Worm (Caenorhabditis elegans) whole organism, L4 larva: ENCODE measurements around the gene F28G4.3.

ENCODE experiments used
- D1046.2 ChIP-seq: fragments of 200-800 bp; sonication (Bioruptor generic); IDR thresholded peaks from 2 replicates; pipeline ENCODE4 v1.3.6; 2022; ENCODE audit warnings: missing genetic modification characterization, missing compliant biosample characterization
- F37D6.2 ChIP-seq: sonication (generic microtip); optimal IDR thresholded peaks from 2 replicates; lab custom pipeline; 2016; ENCODE audit warnings: mild to moderate bottlenecking, missing genetic modification characterization, missing compliant biosample characterization
- F44E2.7 ChIP-seq: fragments of 200-800 bp; sonication (Bioruptor generic); IDR thresholded peaks from 2 replicates; pipeline ENCODE4 v2.1.2; 2022; ENCODE audit warnings: missing genetic modification characterization, missing compliant biosample characterization
- R02D3.7 ChIP-seq: fragments of 150-350 bp; sonication (generic microtip); optimal IDR thresholded peaks from 3 replicates; lab custom pipeline; 2014; ENCODE audit warnings: missing biosample characterization, missing genetic modification characterization
- T20F7.1 ChIP-seq: fragments of 200-800 bp; sonication (Bioruptor generic); optimal IDR thresholded peaks from 2 replicates; lab custom pipeline; 2018; ENCODE audit warnings: mild to moderate bottlenecking, missing genetic modification characterization, missing compliant biosample characterization
- T26A8.4 ChIP-seq: fragments of 200-800 bp; sonication (Bioruptor generic); IDR thresholded peaks from 2 replicates; pipeline ENCODE4 v1.3.6; 2022; ENCODE audit warnings: missing genetic modification characterization, missing compliant biosample characterization
- Y48G9A.11 ChIP-seq: fragments of 200-800 bp; sonication (Bioruptor generic); IDR thresholded peaks from 2 replicates; pipeline ENCODE4 v1.3.6; 2022; ENCODE audit warnings: missing genetic modification reagents, missing genetic modification characterization, missing compliant biosample characterization
- Y5F2A.4 ChIP-seq: fragments of 200-800 bp; sonication (Bioruptor generic); optimal IDR thresholded peaks from 2 replicates; lab custom pipeline; 2018; ENCODE audit warnings: mild to moderate bottlenecking, missing genetic modification characterization, missing compliant biosample characterization
- ZK337.2 ChIP-seq: fragments of 200-800 bp; sonication (Bioruptor generic); IDR thresholded peaks from 2 replicates; pipeline ENCODE4 v1.3.6; 2022; ENCODE audit warnings: missing genetic modification reagents, missing genetic modification characterization, missing compliant biosample characterization
- arid-1 ChIP-seq: fragments of 200-800 bp; sonication (Bioruptor generic); conservative IDR thresholded peaks from 2 replicates; pipeline ENCODE4 v1.3.6; 2022; ENCODE audit warnings: missing genetic modification reagents, missing genetic modification characterization, missing compliant biosample characterization
- ceh-32 ChIP-seq: sonication (generic microtip); optimal IDR thresholded peaks from 2 replicates; lab custom pipeline; 2016; ENCODE audit warnings: mild to moderate bottlenecking, missing genetic modification characterization, missing compliant biosample characterization; ENCODE audit not compliant: poor library complexity
- daf-8 ChIP-seq: fragments of 200-800 bp; sonication (Bioruptor generic); IDR thresholded peaks from 2 replicates; pipeline ENCODE4 v1.3.6; 2022; ENCODE audit warnings: missing genetic modification characterization, missing compliant biosample characterization
- dmd-8 ChIP-seq: fragments of 200-800 bp; sonication (Bioruptor generic); IDR thresholded peaks from 2 replicates; pipeline ENCODE4 v1.3.6; 2022; ENCODE audit warnings: missing genetic modification characterization, missing compliant biosample characterization
- dpl-1 ChIP-seq: fragments of 150-350 bp; optimal IDR thresholded peaks from 2 replicates; lab custom pipeline; 2014; ENCODE audit warnings: missing biosample characterization, missing genetic modification reagents, missing genetic modification characterization
- egl-27 ChIP-seq: sonication (generic microtip); optimal IDR thresholded peaks from 3 replicates; lab custom pipeline; 2017; ENCODE audit warnings: missing biosample characterization, missing genetic modification reagents, missing genetic modification characterization
- egl-43 ChIP-seq: fragments of 200-800 bp; sonication (Bioruptor generic); IDR thresholded peaks from 2 replicates; pipeline ENCODE4 v1.3.6; 2022; ENCODE audit warnings: missing genetic modification reagents, missing genetic modification characterization, missing compliant biosample characterization
- fkh-10 ChIP-seq: fragments of 150-350 bp; optimal IDR thresholded peaks from 2 replicates; lab custom pipeline; 2014; ENCODE audit warnings: missing biosample characterization, missing genetic modification reagents, missing genetic modification characterization
- hmg-1.1 ChIP-seq: fragments of 200-800 bp; sonication (Bioruptor generic); IDR thresholded peaks from 2 replicates; pipeline ENCODE4 v1.3.6; 2022; ENCODE audit warnings: missing genetic modification reagents, missing genetic modification characterization, missing compliant biosample characterization
- lim-7 ChIP-seq: fragments of 200-800 bp; sonication (Bioruptor generic); IDR thresholded peaks from 2 replicates; pipeline ENCODE4 v1.3.6; 2022; ENCODE audit warnings: missing genetic modification characterization, missing compliant biosample characterization
- lin-29 ChIP-seq: fragments of 200-800 bp; sonication (Bioruptor generic); IDR thresholded peaks from 2 replicates; pipeline ENCODE4 v1.3.6; 2022; ENCODE audit warnings: missing genetic modification reagents, missing genetic modification characterization, missing compliant biosample characterization
- mdl-1 ChIP-seq, 2 experiments: fragments of 150-350 bp in 1 of 2; sonication (generic microtip) in 1 of 2; optimal IDR thresholded peaks; 2 replicates each; lab custom pipeline; 2014 to 2017; ENCODE audit warnings: missing biosample characterization in 2 of 2, missing genetic modification characterization in 2 of 2
- mep-1 ChIP-seq: fragments of 150-350 bp; sonication (generic microtip); optimal IDR thresholded peaks from 3 replicates; lab custom pipeline; 2014; ENCODE audit warnings: missing biosample characterization, missing genetic modification characterization
- mxl-2 ChIP-seq: fragments of 200-800 bp; sonication (Bioruptor generic); conservative IDR thresholded peaks from 2 replicates; pipeline ENCODE4 v1.3.6; 2022; ENCODE audit warnings: missing genetic modification reagents, missing genetic modification characterization, missing compliant biosample characterization
- nhr-6 ChIP-seq: fragments of 150-350 bp; optimal IDR thresholded peaks from 2 replicates; lab custom pipeline; 2014; ENCODE audit warnings: missing biosample characterization, missing genetic modification characterization
- pha-4 ChIP-seq, 2 experiments: fragments of 150-350 bp in 1 of 2; fragments of 200-800 bp in 1 of 2; sonication (Bioruptor generic) in 1 of 2; IDR thresholded peaks in 1 of 2; optimal IDR thresholded peaks in 1 of 2; 2 replicates each; pipeline versions ENCODE4 v1.3.6 to Lab custom; 2014 to 2022; ENCODE audit warnings: missing genetic modification characterization in 2 of 2, missing genetic modification reagents in 2 of 2, missing biosample characterization in 1 of 2, missing compliant biosample characterization in 1 of 2
- php-3 ChIP-seq: fragments of 200-800 bp; sonication (Bioruptor generic); IDR thresholded peaks from 2 replicates; pipeline ENCODE4 v1.3.6; 2022; ENCODE audit warnings: missing genetic modification reagents, missing genetic modification characterization, missing compliant biosample characterization
- rbr-2 ChIP-seq: sonication (generic microtip); optimal IDR thresholded peaks from 2 replicates; lab custom pipeline; 2016; ENCODE audit warnings: missing genotype, missing genetic modification characterization, missing compliant biosample characterization
- sdz-12 ChIP-seq: fragments of 200-800 bp; sonication (Bioruptor generic); optimal IDR thresholded peaks from 2 replicates; lab custom pipeline; 2018; ENCODE audit warnings: mild to moderate bottlenecking, missing genetic modification characterization, missing compliant biosample characterization
- skn-1 ChIP-seq: fragments of 150-350 bp; optimal IDR thresholded peaks from 2 replicates; lab custom pipeline; 2014; ENCODE audit warnings: missing biosample characterization, missing genetic modification characterization
- snpc-4 ChIP-seq: fragments of 150-350 bp; optimal IDR thresholded peaks from 2 replicates; lab custom pipeline; 2014; ENCODE audit warnings: missing biosample characterization, missing genetic modification characterization
- spr-1 ChIP-seq: sonication (generic microtip); optimal IDR thresholded peaks from 2 replicates; lab custom pipeline; 2016; ENCODE audit warnings: mild to moderate bottlenecking, missing genetic modification characterization, missing compliant biosample characterization
- tag-97 ChIP-seq: fragments of 200-800 bp; sonication (Bioruptor generic); IDR thresholded peaks from 2 replicates; pipeline ENCODE4 v1.3.6; 2022; ENCODE audit warnings: missing genetic modification characterization, missing compliant biosample characterization
- unc-39 ChIP-seq: sonication (generic microtip); optimal IDR thresholded peaks from 2 replicates; lab custom pipeline; 2017; ENCODE audit warnings: missing biosample characterization, missing genetic modification characterization
- zfp-2 ChIP-seq: sonication (generic microtip); optimal IDR thresholded peaks from 2 replicates; lab custom pipeline; 2016; ENCODE audit warnings: mild to moderate bottlenecking, missing genetic modification characterization, missing compliant biosample characterization
- zfp-3 ChIP-seq: fragments of 200-800 bp; sonication (Bioruptor generic); conservative IDR thresholded peaks from 2 replicates; pipeline ENCODE4 v1.3.6; 2022; ENCODE audit warnings: missing genetic modification reagents, missing genetic modification characterization, missing compliant biosample characterization
- zip-11 ChIP-seq: fragments of 200-800 bp; sonication (Bioruptor generic); IDR thresholded peaks from 2 replicates; pipeline ENCODE4 v1.3.6; 2022; ENCODE audit warnings: missing genetic modification characterization, missing compliant biosample characterization
- ztf-11 ChIP-seq: fragments of 150-350 bp; optimal IDR thresholded peaks from 2 replicates; lab custom pipeline; 2014; ENCODE audit warnings: missing biosample characterization, missing genetic modification characterization

F28G4.3 gene

ce11 chrV:16287619-16288018 is at the start of gene F28G4.3:
F28G4.3 (minus strand) TSS chrV:16287719.
- TF ChIP-seq T26A8.4 (GFP tag; lab: Robert Waterston, UW), result no peak
- no peak for TF ChIP-seq dpl-1
- no peak for TF ChIP-seq dmd-8
- no peak for TF ChIP-seq ZK337.2 (GFP tag; lab: Robert Waterston, UW)
- TF ChIP-seq rbr-2 (tag; lab: Kevin White, UChicago), result no peak
- no peak for TF ChIP-seq Y48G9A.11 (GFP tag; lab: Robert Waterston, UW)
- TF ChIP-seq sdz-12 (GFP tag; lab: Kevin White, UChicago), result no peak
- TF ChIP-seq F37D6.2 (tag; lab: Kevin White, UChicago), result no peak
- TF ChIP-seq egl-43 (GFP tag; lab: Robert Waterston, UW), result no peak
- no peak for TF ChIP-seq pha-4 (GFP tag; IDR thresholded peaks at IDR 0.05; lab: Robert Waterston, UW)
- TF ChIP-seq pha-4 (tag; optimal IDR thresholded peaks at IDR 0.05; lab: Kevin White, UChicago), result no peak

- TF ChIP-seq D1046.2 (no peak), hmg-1.1 (GFP tag; lab: Robert Waterston, UW) (no peak), skn-1 (tag; lab: Kevin White, UChicago) (no peak), nhr-6 (no peak), Y5F2A.4 (GFP tag; lab: Kevin White, UChicago) (no peak), R02D3.7 (tag; lab: Kevin White, UChicago) (no peak), tag-97 (GFP tag; lab: Robert Waterston, UW) (no peak)
These were observed 48.8 kb upstream of the F28G4.3 start, which contains the start of gene srw-87 for ce11 chrV:16336326-16336725. srw-87 (plus strand) TSS chrV:16336626.

ce11 chrV:16333412-16333811 is 45.9 kb upstream of the F28G4.3 start, which contains the start of gene srh-167:
srh-167 (plus strand) TSS chrV:16333712.
- TF ChIP-seq egl-27 (no peak), zfp-3 (GFP tag; lab: Robert Waterston, UW) (no peak), unc-39 (tag; lab: Kevin White, UChicago) (no peak), T20F7.1 (GFP tag; lab: Kevin White, UChicago) (no peak), nhr-6 (no peak), spr-1 (tag; lab: Kevin White, UChicago) (no peak), lin-29 (GFP tag; lab: Robert Waterston, UW) (no peak), sdz-12 (GFP tag; lab: Kevin White, UChicago) (no peak), php-3 (GFP tag; lab: Robert Waterston, UW) (no peak), ceh-32 (no peak), zfp-2 (tag; lab: Kevin White, UChicago) (no peak), ztf-11 (tag; lab: Kevin White, UChicago) (no peak)

- TF ChIP-seq rbr-2 (tag; lab: Kevin White, UChicago), result no peak
- TF ChIP-seq, all 104 proteins: peak for 0
These were observed 41.3 kb upstream of the F28G4.3 start, which contains the start of gene F57G8.7 for ce11 chrV:16328849-16329248. F57G8.7 (plus strand) TSS chrV:16329149.

- TF ChIP-seq egl-27 (no peak), ceh-32 (no peak), zip-11 (GFP tag; lab: Robert Waterston, UW) (no peak), php-3 (GFP tag; lab: Robert Waterston, UW) (no peak), lim-7 (GFP tag; lab: Robert Waterston, UW) (no peak), F44E2.7 (GFP tag; lab: Robert Waterston, UW) (no peak), arid-1 (GFP tag; lab: Robert Waterston, UW) (no peak), lin-29 (GFP tag; lab: Robert Waterston, UW) (no peak), snpc-4 (tag; lab: Kevin White, UChicago) (no peak), mdl-1 (tag; optimal IDR thresholded peaks at IDR 0.05; lab: Kevin White, UChicago) (no peak), mxl-2 (GFP tag; lab: Robert Waterston, UW) (no peak), daf-8 (GFP tag; lab: Robert Waterston, UW) (no peak), mep-1 (tag; lab: Kevin White, UChicago) (no peak), fkh-10 (GFP tag; lab: Kevin White, UChicago) (no peak), hmg-1.1 (GFP tag; lab: Robert Waterston, UW) (no peak), Y5F2A.4 (GFP tag; lab: Kevin White, UChicago) (no peak)
- TF ChIP-seq, all 104 proteins: peak for 0
These were observed 34.6 kb upstream of the F28G4.3 start for ce11 chrV:16322155-16322554.
